Worm (Caenorhabditis elegans): ENCODE measurements around the gene nspb-8.
A peak's percentile ranks its signal among the peaks of the same experiment; 100 is the strongest.

nspb-8 gene

DNA sequence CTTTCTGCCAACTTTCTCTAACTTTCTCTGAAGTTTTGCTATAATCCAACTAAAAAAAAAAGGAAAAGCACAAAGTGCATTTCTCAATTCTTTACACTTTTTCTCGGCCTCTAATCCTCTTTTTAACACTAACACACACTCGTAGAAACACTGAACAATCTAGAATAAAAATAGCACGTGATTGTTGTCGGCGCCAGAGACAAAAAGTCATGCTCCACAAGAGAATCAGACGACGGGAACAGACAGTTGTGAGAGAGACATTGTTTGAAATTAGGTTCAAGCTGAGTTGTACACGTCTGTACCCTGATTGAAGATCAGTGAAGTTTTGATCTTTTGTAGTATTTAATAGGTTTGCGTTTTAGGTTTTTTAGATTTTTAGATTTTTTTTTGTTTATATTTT lies 17.9 kb upstream of the nspb-8 start (continued):
- TF ChIP-seq unc-86 (tag; optimal IDR thresholded peaks at IDR 0.05), result no peak
- no peak for TF ChIP-seq C04F5.9 (tag; optimal IDR thresholded peaks at IDR 0.05)
- peak; percentile 59 for TF ChIP-seq snpc-4 (tag; optimal IDR thresholded peaks at IDR 0.05)
- no peak; the same call in 1 of the 2 replicates for TF ChIP-seq isw-1 (GFP tag; IDR thresholded peaks at IDR 0.05)
- peak; percentile 54 for TF ChIP-seq skn-1 (tag; optimal IDR thresholded peaks at IDR 0.05)
- TF ChIP-seq nhr-28 (tag; optimal IDR thresholded peaks at IDR 0.05), result no peak
- no peak for TF ChIP-seq fkh-4 (tag; optimal IDR thresholded peaks at IDR 0.05; ENCODE audit: borderline replicate concordance)
- TF ChIP-seq zag-1 (tag; optimal IDR thresholded peaks at IDR 0.05), result no peak
- no peak for TF ChIP-seq pag-3 (tag; optimal IDR thresholded peaks at IDR 0.05; ENCODE audit: borderline replicate concordance, insufficient read depth)
- peak; percentile 32 to 51 for TF ChIP-seq efl-1 (optimal IDR thresholded peaks at IDR 0.05)
- peak; percentile 42 to 92 for TF ChIP-seq efl-1 (GFP tag; optimal IDR thresholded peaks at IDR 0.05 in 1 of 2)
- TF ChIP-seq hpl-2 (GFP tag; optimal IDR thresholded peaks at IDR 0.05), result no peak
- TF ChIP-seq lin-35 (GFP tag; optimal IDR thresholded peaks at IDR 0.05), result peak; percentile 56 to 80

DNA sequence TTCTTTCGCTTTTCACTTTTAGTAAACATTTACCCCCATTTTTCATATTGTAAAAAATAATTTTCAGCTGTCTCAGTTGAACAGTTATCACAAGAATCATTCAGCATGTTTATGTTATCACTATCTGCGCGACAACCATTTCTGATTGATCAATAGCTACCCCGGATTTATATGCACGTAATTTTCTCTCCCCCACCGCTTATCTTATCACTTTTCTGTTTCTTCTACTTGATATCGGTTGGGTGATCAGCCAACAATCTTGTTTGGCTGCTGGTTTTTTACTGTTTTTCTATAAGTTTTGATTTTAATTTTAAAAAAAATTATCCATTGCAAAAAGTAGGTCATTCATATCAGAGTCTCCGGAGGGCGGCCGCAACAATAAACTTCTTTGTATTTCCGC lies 17.3 kb upstream of the nspb-8 start:
- no peak for TF ChIP-seq unc-86 (tag; optimal IDR thresholded peaks at IDR 0.05)
- peak; percentile 44 for TF ChIP-seq nhr-85 (tag)
- TF ChIP-seq nhr-84 (tag; optimal IDR thresholded peaks at IDR 0.05), result no peak
- TF ChIP-seq tlp-1 (tag; optimal IDR thresholded peaks at IDR 0.05), result no peak
- peak; percentile 37 to 97 (median 69) for TF ChIP-seq elt-3 (tag; optimal IDR thresholded peaks at IDR 0.05)
- no peak for TF ChIP-seq isw-1 (GFP tag; IDR thresholded peaks at IDR 0.05)
- TF ChIP-seq lin-14 (GFP tag; optimal IDR thresholded peaks at IDR 0.05), result no peak
- TF ChIP-seq egl-27 (tag; optimal IDR thresholded peaks at IDR 0.05), result no peak
- TF ChIP-seq tbx-2 (tag; optimal IDR thresholded peaks at IDR 0.05), result no peak
- no peak for TF ChIP-seq unc-130 (tag; optimal IDR thresholded peaks at IDR 0.05)
- TF ChIP-seq nhr-20 (tag; optimal IDR thresholded peaks at IDR 0.05), result no peak

DNA sequence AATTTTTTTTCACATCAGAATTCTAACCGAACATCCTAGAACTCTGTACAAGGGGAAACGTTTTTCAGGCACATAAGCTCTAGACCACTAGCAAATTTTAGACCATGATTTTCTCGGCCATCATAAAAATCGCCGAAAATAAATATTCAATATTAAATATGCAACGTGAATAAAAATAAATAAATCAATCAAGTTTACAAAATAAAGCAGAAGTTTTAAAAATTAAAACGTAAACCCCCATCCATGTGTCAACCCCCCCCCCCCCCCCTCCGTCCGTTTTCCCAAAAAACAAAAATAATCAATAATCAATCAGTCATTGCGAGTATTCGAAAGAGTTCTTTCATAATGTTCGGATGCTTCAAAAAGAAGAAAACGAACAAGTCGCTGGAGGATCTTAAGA lies 12.8 kb upstream of the nspb-8 start, which contains the start of gene catp-4:
Gene catp-4, plus strand, starts transcription at position 301 of the 400 bp plus-strand sequence.
- TF ChIP-seq nhr-28 (tag; optimal IDR thresholded peaks at IDR 0.05) (no peak), fkh-10 (GFP tag; optimal IDR thresholded peaks at IDR 0.05) (no peak), elt-3 (tag; optimal IDR thresholded peaks at IDR 0.05) (no peak), pax-3 (tag; optimal IDR thresholded peaks at IDR 0.05) (no peak), egl-13 (tag; optimal IDR thresholded peaks at IDR 0.05) (no peak), mab-9 (GFP tag; IDR thresholded peaks at IDR 0.05) (no peak), alr-1 (tag; optimal IDR thresholded peaks at IDR 0.05; ENCODE audit: borderline replicate concordance) (no peak), nhr-90 (tag; optimal IDR thresholded peaks at IDR 0.05; ENCODE audit: poor library complexity) (no peak), dpl-1 (GFP tag; optimal IDR thresholded peaks at IDR 0.05) (no peak), sup-37 (GFP tag; optimal IDR thresholded peaks at IDR 0.05) (no peak), fkh-8 (tag; optimal IDR thresholded peaks at IDR 0.05) (no peak), ama-1 (optimal IDR thresholded peaks at IDR 0.05) (no peak), xbp-1 (tag; optimal IDR thresholded peaks at IDR 0.05) (no peak), lin-14 (GFP tag; optimal IDR thresholded peaks at IDR 0.05) (no peak), ceh-90 (tag; optimal IDR thresholded peaks at IDR 0.05) (no peak), skn-1 (tag; optimal IDR thresholded peaks at IDR 0.05) (no peak), nhr-47 (tag; optimal IDR thresholded peaks at IDR 0.05) (no peak), dsc-1 (tag; optimal IDR thresholded peaks at IDR 0.05) (no peak), ceh-82 (tag; optimal IDR thresholded peaks at IDR 0.05) (no peak)

DNA sequence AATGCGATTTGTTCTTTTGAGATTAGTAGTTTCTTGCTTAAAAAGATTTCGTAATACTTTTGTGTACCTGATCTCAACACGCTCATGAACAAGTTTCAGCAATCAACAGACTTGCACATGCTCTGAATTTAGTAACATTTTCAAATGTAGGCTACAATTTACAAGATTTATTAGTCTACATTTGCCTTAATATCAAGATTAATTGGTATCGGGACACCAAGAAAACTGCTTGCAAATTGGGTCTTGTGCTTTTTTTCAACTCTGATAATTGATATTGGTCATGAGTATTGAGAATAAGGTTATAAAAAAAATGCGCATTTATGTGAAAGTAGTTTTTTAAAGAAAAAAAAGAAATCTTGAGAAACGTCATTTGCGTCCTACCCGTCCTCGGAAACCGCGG lies 12.2 kb upstream of the nspb-8 start:
- peak; percentile 37 for TF ChIP-seq lin-14 (GFP tag; optimal IDR thresholded peaks at IDR 0.05)
- TF ChIP-seq sptf-1 (tag; optimal IDR thresholded peaks at IDR 0.05), result no peak
- peak; percentile 38 for TF ChIP-seq nhr-11 (tag; optimal IDR thresholded peaks at IDR 0.05)
